Fruit fly (Drosophila melanogaster): ENCODE data around the gene CG5292.

The CG5292 gene

DNA sequence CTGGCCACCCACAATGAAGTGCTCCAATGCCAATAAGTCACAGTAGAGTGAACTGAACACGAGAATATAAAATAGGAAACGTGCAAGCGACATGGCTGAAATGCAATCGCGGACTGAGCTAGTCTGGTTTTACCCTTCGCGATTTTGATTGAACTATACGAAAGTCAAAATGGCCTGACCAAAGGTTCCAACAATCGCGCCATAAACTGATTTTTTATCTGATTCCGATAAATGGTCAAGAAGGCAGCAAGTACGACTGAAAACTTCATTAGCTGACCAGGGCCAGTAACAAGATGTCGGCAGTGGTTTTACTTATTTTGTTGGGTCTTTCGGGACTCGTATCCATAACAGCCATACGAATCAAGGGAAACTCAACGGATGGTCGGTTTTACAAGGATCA, 24.8 kb upstream of the CG5292 start, which contains the start of the genes CG17477 and CG31269:
Gene CG17477, minus strand, starts transcription at position 101 of the 400 bp plus-strand sequence.
Gene CG31269, plus strand, starts transcription at position 289 of the 400 bp plus-strand sequence.
- TF ChIP-seq rn (GFP tag; IDR thresholded peaks at IDR 0.05), result no peak
- no peak for TF ChIP-seq Snoo (tag; optimal IDR thresholded peaks at IDR 0.05)
- no peak for TF ChIP-seq CG8301 (tag; optimal IDR thresholded peaks at IDR 0.05)
- no peak for TF ChIP-seq CG8159 (tag; optimal IDR thresholded peaks at IDR 0.05)
- TF ChIP-seq CG32121 (GFP tag; IDR thresholded peaks at IDR 0.05), result no peak
- TF ChIP-seq CG10348 (GFP tag; IDR thresholded peaks at IDR 0.05), result no peak
- no peak for TF ChIP-seq CG13204 (GFP tag; optimal IDR thresholded peaks at IDR 0.05)
- no peak for TF ChIP-seq D1 (tag; optimal IDR thresholded peaks at IDR 0.05)
- no peak for TF ChIP-seq gl (tag; optimal IDR thresholded peaks at IDR 0.05)
- TF ChIP-seq CG9948 (tag; optimal IDR thresholded peaks at IDR 0.05), result no peak
- TF ChIP-seq CG17806 (tag; optimal IDR thresholded peaks at IDR 0.05), result no peak
- no peak for TF ChIP-seq CG34367 (tag; optimal IDR thresholded peaks at IDR 0.05)
- no peak for TF ChIP-seq Pif1A (GFP tag; optimal IDR thresholded peaks at IDR 0.05)
- TF ChIP-seq CG14655 (GFP tag; optimal IDR thresholded peaks at IDR 0.05), result no peak
- TF ChIP-seq CG12605 (GFP tag; IDR thresholded peaks at IDR 0.05), result no peak
- TF ChIP-seq Pif1B (GFP tag; optimal IDR thresholded peaks at IDR 0.05), result no peak
- TF ChIP-seq CG15710 (tag; optimal IDR thresholded peaks at IDR 0.05), result no peak
- TF ChIP-seq CG4496 (GFP tag; IDR thresholded peaks at IDR 0.05), result no peak
- TF ChIP-seq Ets98B (GFP tag; IDR thresholded peaks at IDR 0.05), result no peak
- TF ChIP-seq EcR (GFP tag; optimal IDR thresholded peaks at IDR 0.05), result no peak

- no peak for TF ChIP-seq CG8301 (tag; optimal IDR thresholded peaks at IDR 0.05)
- TF ChIP-seq Snoo (tag; optimal IDR thresholded peaks at IDR 0.05), result no peak
- TF ChIP-seq CG9948 (tag; optimal IDR thresholded peaks at IDR 0.05), result no peak
- TF ChIP-seq rn (GFP tag; IDR thresholded peaks at IDR 0.05), result no peak
Observed at dm6 chr3R:17127912-17128311, 23.7 kb upstream of the CG5292 start, which contains the start of gene CG31265. Gene CG31265 (plus strand): TSS chr3R:17128212.

DNA sequence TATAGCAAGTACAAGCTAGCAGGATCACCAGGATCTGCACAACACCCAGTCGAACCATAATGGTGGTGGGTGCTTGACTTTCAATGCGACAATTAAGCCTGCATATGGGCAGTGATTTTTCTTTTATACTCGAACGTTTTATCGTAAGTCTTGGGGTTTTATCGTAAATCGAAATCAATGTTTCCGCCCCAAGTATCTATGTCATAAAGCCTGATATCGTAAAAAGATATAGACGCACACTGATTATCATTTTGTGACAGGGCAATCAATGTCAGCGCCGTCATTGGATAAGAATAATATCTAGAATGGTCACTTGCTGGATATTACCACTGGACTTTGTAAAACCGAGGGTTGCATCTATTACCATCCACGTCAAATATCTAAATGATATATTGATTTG, 21.3 kb upstream of the CG5292 start, which contains the start of gene CG17475:
Gene CG17475, minus strand, starts transcription at position 101 of the 400 bp plus-strand sequence.
- TF ChIP-seq fd96Ca (GFP tag; IDR thresholded peaks at IDR 0.05) (no peak), Pif1A (GFP tag; optimal IDR thresholded peaks at IDR 0.05) (no peak), CG17806 (tag; optimal IDR thresholded peaks at IDR 0.05) (no peak), CG8301 (tag; optimal IDR thresholded peaks at IDR 0.05) (no peak), CG10348 (GFP tag; IDR thresholded peaks at IDR 0.05) (no peak), CG12605 (GFP tag; IDR thresholded peaks at IDR 0.05) (no peak), Snoo (tag; optimal IDR thresholded peaks at IDR 0.05) (no peak), CG14655 (GFP tag; optimal IDR thresholded peaks at IDR 0.05) (no peak), CG13204 (GFP tag; optimal IDR thresholded peaks at IDR 0.05) (no peak), Ets98B (GFP tag; IDR thresholded peaks at IDR 0.05) (no peak), rn (GFP tag; IDR thresholded peaks at IDR 0.05) (no peak), CG4496 (GFP tag; IDR thresholded peaks at IDR 0.05) (no peak), CG9948 (tag; optimal IDR thresholded peaks at IDR 0.05) (no peak)

- TF ChIP-seq D1 (tag; optimal IDR thresholded peaks at IDR 0.05) (no peak), CG32121 (GFP tag; IDR thresholded peaks at IDR 0.05) (no peak), CG9948 (tag; optimal IDR thresholded peaks at IDR 0.05) (no peak), CG13204 (GFP tag; optimal IDR thresholded peaks at IDR 0.05) (no peak), CG34367 (tag; optimal IDR thresholded peaks at IDR 0.05) (no peak), fd96Ca (GFP tag; IDR thresholded peaks at IDR 0.05) (no peak), Pif1A (GFP tag; optimal IDR thresholded peaks at IDR 0.05) (no peak), CG8301 (tag; optimal IDR thresholded peaks at IDR 0.05) (no peak), Ets98B (GFP tag; IDR thresholded peaks at IDR 0.05) (no peak), CG10348 (GFP tag; IDR thresholded peaks at IDR 0.05) (no peak), CG8159 (tag; optimal IDR thresholded peaks at IDR 0.05) (no peak), CG4496 (GFP tag; IDR thresholded peaks at IDR 0.05) (no peak)
Observed at dm6 chr3R:17132098-17132712, 19.5 kb upstream of the CG5292 start, which contains the start of the genes CG4053 and CG31266. Gene CG4053 (minus strand): TSS chr3R:17132198. Gene CG31266 (plus strand): TSS chr3R:17132662.

DNA sequence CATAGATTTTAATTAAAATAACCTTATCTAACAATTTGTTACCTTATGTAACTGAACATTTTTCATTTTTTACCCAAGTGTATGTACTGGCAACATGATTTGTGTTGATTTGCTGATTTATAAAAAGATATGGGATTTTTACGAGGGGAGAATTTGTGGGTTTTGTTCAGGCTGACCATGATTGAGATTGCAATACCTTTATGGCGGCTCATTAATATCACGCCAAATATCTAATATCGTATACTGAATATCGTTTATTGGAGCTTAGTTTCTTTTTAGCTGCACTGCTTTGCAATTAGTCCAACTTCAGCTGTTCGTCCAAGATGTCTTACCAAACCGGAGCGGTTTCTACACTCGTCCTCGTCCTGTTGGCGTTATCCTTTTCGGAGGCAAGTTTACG, 17.8 kb upstream of the CG5292 start, which contains the start of gene CG31267:
Gene CG31267, plus strand, starts transcription at position 301 of the 400 bp plus-strand sequence.
- TF ChIP-seq fd96Ca (GFP tag; IDR thresholded peaks at IDR 0.05), result no peak
- no peak for TF ChIP-seq CG13204 (GFP tag; optimal IDR thresholded peaks at IDR 0.05)
- no peak for TF ChIP-seq rn (GFP tag; IDR thresholded peaks at IDR 0.05)
- no peak for TF ChIP-seq CG8301 (tag; optimal IDR thresholded peaks at IDR 0.05)
- TF ChIP-seq CG32121 (GFP tag; IDR thresholded peaks at IDR 0.05), result no peak
- TF ChIP-seq Pif1B (GFP tag; optimal IDR thresholded peaks at IDR 0.05), result no peak
- TF ChIP-seq CG17806 (tag; optimal IDR thresholded peaks at IDR 0.05), result no peak
- TF ChIP-seq CG14655 (GFP tag; optimal IDR thresholded peaks at IDR 0.05), result no peak
- no peak for TF ChIP-seq CG4496 (GFP tag; IDR thresholded peaks at IDR 0.05)
- no peak for TF ChIP-seq Snoo (tag; optimal IDR thresholded peaks at IDR 0.05)
- TF ChIP-seq CG8159 (tag; optimal IDR thresholded peaks at IDR 0.05), result no peak
- no peak for TF ChIP-seq EcR (GFP tag; optimal IDR thresholded peaks at IDR 0.05)
- TF ChIP-seq CG15710 (tag; optimal IDR thresholded peaks at IDR 0.05), result no peak
- TF ChIP-seq CG34367 (tag; optimal IDR thresholded peaks at IDR 0.05), result no peak
- TF ChIP-seq CG12605 (GFP tag; IDR thresholded peaks at IDR 0.05), result no peak

DNA sequence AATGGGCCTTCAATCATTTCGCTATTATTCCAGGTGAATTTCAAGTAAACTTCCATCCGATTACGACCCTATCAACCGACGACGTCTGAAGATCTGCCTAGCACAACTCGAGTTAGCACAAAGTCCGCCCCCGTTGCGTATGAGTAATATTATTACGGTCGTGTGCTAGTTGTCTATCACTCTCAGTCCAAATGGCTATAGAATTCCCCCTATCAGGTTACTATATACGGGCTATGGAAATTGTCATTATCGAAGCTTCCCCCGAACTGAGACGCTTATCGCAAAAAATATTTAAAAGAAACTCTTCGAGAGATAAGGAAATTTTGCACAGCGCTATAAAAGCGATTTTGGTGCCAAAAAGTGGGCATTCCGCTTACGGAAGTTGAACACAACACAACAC, 15.9 kb upstream of the CG5292 start, which contains the start of gene CG5246:
Gene CG5246, plus strand, starts transcription at position 365 of the 400 bp plus-strand sequence.
- TF ChIP-seq CG8301 (tag; optimal IDR thresholded peaks at IDR 0.05) (no peak), CG8159 (tag; optimal IDR thresholded peaks at IDR 0.05) (no peak), rn (GFP tag; IDR thresholded peaks at IDR 0.05) (no peak), gl (tag; optimal IDR thresholded peaks at IDR 0.05) (no peak), CG17806 (tag; optimal IDR thresholded peaks at IDR 0.05) (no peak), CG4496 (GFP tag; IDR thresholded peaks at IDR 0.05) (no peak), CG14655 (GFP tag; optimal IDR thresholded peaks at IDR 0.05) (no peak), EcR (GFP tag; optimal IDR thresholded peaks at IDR 0.05) (no peak), CG15710 (tag; optimal IDR thresholded peaks at IDR 0.05) (no peak), CG12605 (GFP tag; IDR thresholded peaks at IDR 0.05) (no peak)
